Fruit fly (Drosophila melanogaster) whole organism, larva: ENCODE data around the gene mtgo.

Experiments used
- noc ChIP-seq: fragments of 200-800 bp; sonication (Bioruptor generic); optimal IDR thresholded peaks from 3 replicates; lab custom pipeline; 2019; ENCODE audit warnings: missing biosample characterization, mild to moderate bottlenecking, missing genetic modification characterization, moderate library complexity

mtgo gene

dm6 chr2L:16706882-16707775 is 162.3 kb downstream of the mtgo start:
- no peak for TF ChIP-seq noc (tag; lab: Kevin White, UChicago)

- no peak for TF ChIP-seq noc (tag; lab: Kevin White, UChicago)
Observed at dm6 chr2L:16709693-16710092, 164.9 kb downstream of the mtgo start.

- no peak for TF ChIP-seq noc (tag; lab: Kevin White, UChicago)
Observed at dm6 chr2L:16710234-16710633, 165.4 kb downstream of the mtgo start.

- no peak for TF ChIP-seq noc (tag; lab: Kevin White, UChicago)
Observed at dm6 chr2L:16710677-16711076, 165.9 kb downstream of the mtgo start.

- TF ChIP-seq noc (tag; lab: Kevin White, UChicago): no peak
Observed at dm6 chr2L:16711891-16712290, 167.1 kb downstream of the mtgo start.
